Fruit fly (Drosophila melanogaster): Measurements from ENCODE around the gene Acsx1R.

The Acsx1R gene

DNA sequence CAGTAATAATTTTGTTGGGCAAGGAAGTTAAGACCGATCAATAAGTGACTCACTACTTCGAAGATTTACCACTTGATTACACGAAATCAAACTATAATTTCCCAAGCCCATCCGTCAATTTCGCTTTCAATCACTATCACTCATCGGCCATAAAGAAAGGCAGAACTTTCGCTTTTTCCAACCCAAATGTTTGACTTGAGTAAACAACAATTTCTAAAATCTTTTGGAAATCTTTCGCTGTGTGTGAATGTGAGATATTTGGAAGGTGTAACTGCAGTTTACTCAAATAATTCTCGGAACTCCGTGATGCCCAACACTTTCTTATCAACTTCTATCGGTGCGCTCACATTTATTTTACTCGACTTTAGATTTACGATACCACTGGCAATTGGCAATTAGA lies 45.1 kb upstream of the Acsx1R start:
- no peak for TF ChIP-seq CG12659 (GFP tag; optimal IDR thresholded peaks at IDR 0.05)
- TF ChIP-seq CG1024 (GFP tag; IDR thresholded peaks at IDR 0.05), result no peak
- peak; percentile 37 for TF ChIP-seq Spps (tag; optimal IDR thresholded peaks at IDR 0.05)
- TF ChIP-seq CG2875 (GFP tag; optimal IDR thresholded peaks at IDR 0.05), result peak; percentile 9
- no peak for TF ChIP-seq CG2120 (GFP tag; optimal IDR thresholded peaks at IDR 0.05)
- no peak for TF ChIP-seq CG11456 (GFP tag; IDR thresholded peaks at IDR 0.05)
- no peak for TF ChIP-seq Atf-2 (GFP tag; optimal IDR thresholded peaks at IDR 0.05)
- TF ChIP-seq Gug (GFP tag; IDR thresholded peaks at IDR 0.05), result no peak
- TF ChIP-seq HLH4C (GFP tag; IDR thresholded peaks at IDR 0.05; ENCODE audit: partially characterized antibody), result no peak
- no peak for TF ChIP-seq Eip74EF (GFP tag; optimal IDR thresholded peaks at IDR 0.05)
- TF ChIP-seq tup (GFP tag; optimal IDR thresholded peaks at IDR 0.05), result no peak
- TF ChIP-seq ind (GFP tag; optimal IDR thresholded peaks at IDR 0.05), result no peak
- peak; percentile 14 for TF ChIP-seq dmrt11E (tag; optimal IDR thresholded peaks at IDR 0.05)
- no peak for TF ChIP-seq Hey (tag; optimal IDR thresholded peaks at IDR 0.05)
- no peak for TF ChIP-seq CG4282 (GFP tag; optimal IDR thresholded peaks at IDR 0.05)
- TF ChIP-seq Hmr (GFP tag; optimal IDR thresholded peaks at IDR 0.05), result no peak
- no peak for TF ChIP-seq sna (GFP tag; IDR thresholded peaks at IDR 0.05; ENCODE audit: partially characterized antibody)
- no peak for TF ChIP-seq kni (GFP tag; optimal IDR thresholded peaks at IDR 0.05)
- no peak for TF ChIP-seq pros (GFP tag; optimal IDR thresholded peaks at IDR 0.05)
- TF ChIP-seq CG8478 (optimal IDR thresholded peaks at IDR 0.05), result no peak
- TF ChIP-seq C15 (GFP tag; IDR thresholded peaks at IDR 0.05), result no peak
- no peak for TF ChIP-seq CG17568 (GFP tag; optimal IDR thresholded peaks at IDR 0.05)
- peak; percentile 26 for TF ChIP-seq CG12219 (GFP tag; optimal IDR thresholded peaks at IDR 0.05)
- no peak for TF ChIP-seq CG6791 (GFP tag; IDR thresholded peaks at IDR 0.05; ENCODE audit: partially characterized antibody)
- TF ChIP-seq CG7987 (GFP tag; optimal IDR thresholded peaks at IDR 0.05), result no peak
- TF ChIP-seq H2.0 (GFP tag; IDR thresholded peaks at IDR 0.05), result no peak
- no peak for TF ChIP-seq Rx (GFP tag; IDR thresholded peaks at IDR 0.05)
- no peak for TF ChIP-seq Deaf1 (tag; optimal IDR thresholded peaks at IDR 0.05)
- TF ChIP-seq lbe (GFP tag; optimal IDR thresholded peaks at IDR 0.05), result no peak
- no peak for TF ChIP-seq bbx (GFP tag; IDR thresholded peaks at IDR 0.05; ENCODE audit: partially characterized antibody)
- no peak for TF ChIP-seq cwo (GFP tag; optimal IDR thresholded peaks at IDR 0.05)
- no peak for TF ChIP-seq CG8944 (GFP tag; optimal IDR thresholded peaks at IDR 0.05)
- TF ChIP-seq TFAM (GFP tag; optimal IDR thresholded peaks at IDR 0.05), result no peak
- TF ChIP-seq CG7271 (tag; optimal IDR thresholded peaks at IDR 0.05), result peak; percentile 9
- TF ChIP-seq BtbVII (GFP tag; optimal IDR thresholded peaks at IDR 0.05), result no peak
- no peak for TF ChIP-seq Optix (GFP tag; IDR thresholded peaks at IDR 0.05)
- TF ChIP-seq CG17612 (GFP tag; IDR thresholded peaks at IDR 0.05), result no peak
- TF ChIP-seq CG4328 (GFP tag; optimal IDR thresholded peaks at IDR 0.05), result no peak
- no peak for TF ChIP-seq lmd (GFP tag; IDR thresholded peaks at IDR 0.05)
- TF ChIP-seq HmgZ (tag; optimal IDR thresholded peaks at IDR 0.05), result no peak
- TF ChIP-seq CG3838 (GFP tag; optimal IDR thresholded peaks at IDR 0.05), result no peak
- no peak for TF ChIP-seq CG4617 (GFP tag; optimal IDR thresholded peaks at IDR 0.05; ENCODE audit: borderline replicate concordance)
- no peak for TF ChIP-seq ci (GFP tag; IDR thresholded peaks at IDR 0.05)
- no peak for TF ChIP-seq fd3F (GFP tag; optimal IDR thresholded peaks at IDR 0.05)
- TF ChIP-seq CG4820 (GFP tag; optimal IDR thresholded peaks at IDR 0.05), result no peak
- no peak for TF ChIP-seq Mad (GFP tag; optimal IDR thresholded peaks at IDR 0.05)
- no peak for TF ChIP-seq sr (GFP tag; IDR thresholded peaks at IDR 0.05)
- TF ChIP-seq sd (tag; optimal IDR thresholded peaks at IDR 0.05), result no peak
- no peak for TF ChIP-seq CG1792 (GFP tag; optimal IDR thresholded peaks at IDR 0.05)
- TF ChIP-seq CG10147 (GFP tag; optimal IDR thresholded peaks at IDR 0.05), result no peak
- peak; percentile 2 for TF ChIP-seq CG10431 (GFP tag; optimal IDR thresholded peaks at IDR 0.05)

All from whole organism, embryonic.